Worm (Caenorhabditis elegans) whole organism, midembryonic: ENCODE data around the gene eif-2Bgamma.

ENCODE experiments used
- T22C8.4 ChIP-seq: fragments of 200-800 bp; sonication (Bioruptor generic); IDR thresholded peaks from 2 replicates; pipeline ENCODE4 v1.3.6; 2022; ENCODE audit warnings: missing genetic modification characterization, missing compliant biosample characterization
- cog-1 ChIP-seq: sonication (generic microtip); optimal IDR thresholded peaks from 2 replicates; lab custom pipeline; 2016; ENCODE audit warnings: missing genetic modification characterization, missing compliant biosample characterization
- flt-1 ChIP-seq: fragments of 200-800 bp; sonication (Bioruptor generic); IDR thresholded peaks from 2 replicates; pipeline ENCODE4 v1.3.6; 2022; ENCODE audit warnings: missing genetic modification characterization, missing compliant biosample characterization
- klf-2 ChIP-seq: fragments of 200-800 bp; sonication (Bioruptor generic); conservative IDR thresholded peaks from 2 replicates; pipeline ENCODE4 v1.3.6; 2022; ENCODE audit warnings: missing genetic modification reagents, missing genetic modification characterization, missing compliant biosample characterization
- med-1 ChIP-seq: sonication (generic microtip); optimal IDR thresholded peaks from 2 replicates; lab custom pipeline; 2017; ENCODE audit warnings: missing genetic modification characterization, mild to moderate bottlenecking, missing compliant biosample characterization, antibody characterized with exemption, missing genetic modification reagents; ENCODE audit not compliant: insufficient read depth
- ref-1 ChIP-seq: fragments of 200-800 bp; sonication (Bioruptor generic); conservative IDR thresholded peaks from 2 replicates; pipeline ENCODE4 v1.3.6; 2022; ENCODE audit warnings: missing genetic modification reagents, missing genetic modification characterization, missing compliant biosample characterization
- tab-1 ChIP-seq: fragments of 200-800 bp; sonication (Bioruptor generic); IDR thresholded peaks from 2 replicates; pipeline ENCODE4 v1.3.6; 2022; ENCODE audit warnings: missing genetic modification characterization, missing compliant biosample characterization
- ztf-23 ChIP-seq: fragments of 200-800 bp; sonication (Bioruptor generic); IDR thresholded peaks from 2 replicates; pipeline ENCODE4 v1.3.6; 2022; ENCODE audit warnings: missing genetic modification reagents, missing genetic modification characterization, missing compliant biosample characterization
- ztf-29 ChIP-seq: fragments of 200-800 bp; sonication (Bioruptor generic); IDR thresholded peaks from 2 replicates; pipeline ENCODE4 v1.3.6; 2022; ENCODE audit warnings: missing genetic modification reagents, missing genetic modification characterization, missing compliant biosample characterization

Gene eif-2Bgamma

ce11 chrII:6955084-6955697 is 12.3 kb downstream of the eif-2Bgamma start:
- TF ChIP-seq med-1 (no peak), tab-1 (GFP tag; lab: Robert Waterston, UW) (no peak), cog-1 (tag; lab: Kevin White, UChicago) (no peak), T22C8.4 (no peak), ztf-29 (GFP tag; lab: Robert Waterston, UW) (no peak)

ce11 chrII:6951250-6951806 is 16.1 kb downstream of the eif-2Bgamma start, which contains the start of the genes malt-1 and ceh-38:
TSS of gene malt-1 (minus strand) at chrII:6951300.
TSS of gene ceh-38 (plus strand) at chrII:6951526.
- TF ChIP-seq ref-1 (GFP tag; lab: Robert Waterston, UW) (no peak), tab-1 (GFP tag; lab: Robert Waterston, UW) (no peak), flt-1 (GFP tag; lab: Robert Waterston, UW) (peak; percentile 70; the same call in 1 of the 2 replicates), med-1 (no peak), klf-2 (GFP tag; lab: Robert Waterston, UW) (no peak), cog-1 (tag; lab: Kevin White, UChicago) (peak; percentile 91), T22C8.4 (peak; percentile 100), ztf-29 (GFP tag; lab: Robert Waterston, UW) (no peak), ztf-23 (GFP tag; lab: Robert Waterston, UW) (no peak)

ce11 chrII:6943299-6944051 is 24.0 kb downstream of the eif-2Bgamma start:
- 0 out of 2 replicates have a peak, but pooled peaks have one; percentile 54 for TF ChIP-seq ztf-29 (GFP tag; lab: Robert Waterston, UW)
- no peak for TF ChIP-seq flt-1 (GFP tag; lab: Robert Waterston, UW)
- peak; percentile 46; the same call in 1 of the 2 replicates for TF ChIP-seq T22C8.4
- peak; percentile 64 for TF ChIP-seq cog-1 (tag; lab: Kevin White, UChicago)
- TF ChIP-seq tab-1 (GFP tag; lab: Robert Waterston, UW): 0 out of 2 replicates have a peak, but pooled peaks have one; percentile 12
- no peak for TF ChIP-seq ref-1 (GFP tag; lab: Robert Waterston, UW)
- TF ChIP-seq med-1: no peak
- TF ChIP-seq ztf-23 (GFP tag; lab: Robert Waterston, UW): 0 out of 2 replicates have a peak, but pooled peaks have one; percentile 21
- TF ChIP-seq klf-2 (GFP tag; lab: Robert Waterston, UW): no peak

ce11 chrII:6941520-6941919 is 25.9 kb downstream of the eif-2Bgamma start:
- TF ChIP-seq ztf-23 (GFP tag; lab: Robert Waterston, UW) (no peak), med-1 (no peak), tab-1 (GFP tag; lab: Robert Waterston, UW) (no peak), ref-1 (GFP tag; lab: Robert Waterston, UW) (no peak), cog-1 (tag; lab: Kevin White, UChicago) (no peak), klf-2 (GFP tag; lab: Robert Waterston, UW) (no peak), ztf-29 (GFP tag; lab: Robert Waterston, UW) (no peak), flt-1 (GFP tag; lab: Robert Waterston, UW) (no peak), T22C8.4 (no peak)

ce11 chrII:6940726-6941230 is 26.7 kb downstream of the eif-2Bgamma start:
- TF ChIP-seq ztf-23 (GFP tag; lab: Robert Waterston, UW) (no peak), T22C8.4 (no peak), cog-1 (tag; lab: Kevin White, UChicago) (no peak), tab-1 (GFP tag; lab: Robert Waterston, UW) (no peak), med-1 (no peak), ref-1 (GFP tag; lab: Robert Waterston, UW) (no peak), ztf-29 (GFP tag; lab: Robert Waterston, UW) (no peak), flt-1 (GFP tag; lab: Robert Waterston, UW) (no peak), klf-2 (GFP tag; lab: Robert Waterston, UW) (no peak)

- no peak for TF ChIP-seq ztf-29 (GFP tag; lab: Robert Waterston, UW)
- TF ChIP-seq klf-2 (GFP tag; lab: Robert Waterston, UW): no peak
- TF ChIP-seq tab-1 (GFP tag; lab: Robert Waterston, UW): peak; percentile 38; the same call in 1 of the 2 replicates
- no peak for TF ChIP-seq T22C8.4
- 0 out of 2 replicates have a peak, but pooled peaks have one; percentile 7 for TF ChIP-seq flt-1 (GFP tag; lab: Robert Waterston, UW)
- TF ChIP-seq ref-1 (GFP tag; lab: Robert Waterston, UW): no peak
Observed at ce11 chrII:6939873-6940272, 27.6 kb downstream of the eif-2Bgamma start.

- TF ChIP-seq ztf-29 (GFP tag; lab: Robert Waterston, UW) (no peak), med-1 (peak; percentile 9), tab-1 (GFP tag; lab: Robert Waterston, UW) (no peak), ref-1 (GFP tag; lab: Robert Waterston, UW) (no peak)
Observed at ce11 chrII:6937057-6937456, 30.4 kb downstream of the eif-2Bgamma start.

- TF ChIP-seq flt-1 (GFP tag; lab: Robert Waterston, UW) (no peak), T22C8.4 (no peak), klf-2 (GFP tag; lab: Robert Waterston, UW) (no peak), tab-1 (GFP tag; lab: Robert Waterston, UW) (no peak), ztf-29 (GFP tag; lab: Robert Waterston, UW) (no peak), ref-1 (GFP tag; lab: Robert Waterston, UW) (no peak), cog-1 (tag; lab: Kevin White, UChicago) (no peak), ztf-23 (GFP tag; lab: Robert Waterston, UW) (no peak), med-1 (no peak)
Observed at ce11 chrII:6936528-6936927, 30.9 kb downstream of the eif-2Bgamma start.

- no peak for TF ChIP-seq ztf-29 (GFP tag; lab: Robert Waterston, UW)
- no peak for TF ChIP-seq cog-1 (tag; lab: Kevin White, UChicago)
- TF ChIP-seq med-1: no peak
- TF ChIP-seq tab-1 (GFP tag; lab: Robert Waterston, UW): no peak
- TF ChIP-seq T22C8.4: no peak
Observed at ce11 chrII:6935975-6936374, 31.5 kb downstream of the eif-2Bgamma start.
